Fruit fly (Drosophila melanogaster): ENCODE results near the gene Nnf1b.
A peak's percentile ranks its signal among the peaks of the same experiment; 100 is the strongest.

Gene Nnf1b

dm6 chr2L:810277-810676, at the start of gene Nnf1b:
Gene Nnf1b, plus strand, starts transcription at chr2L:810577.
- TF ChIP-seq CG17801 (GFP tag; optimal IDR thresholded peaks at IDR 0.05; ENCODE audit: partially characterized antibody), result no peak

DNA sequence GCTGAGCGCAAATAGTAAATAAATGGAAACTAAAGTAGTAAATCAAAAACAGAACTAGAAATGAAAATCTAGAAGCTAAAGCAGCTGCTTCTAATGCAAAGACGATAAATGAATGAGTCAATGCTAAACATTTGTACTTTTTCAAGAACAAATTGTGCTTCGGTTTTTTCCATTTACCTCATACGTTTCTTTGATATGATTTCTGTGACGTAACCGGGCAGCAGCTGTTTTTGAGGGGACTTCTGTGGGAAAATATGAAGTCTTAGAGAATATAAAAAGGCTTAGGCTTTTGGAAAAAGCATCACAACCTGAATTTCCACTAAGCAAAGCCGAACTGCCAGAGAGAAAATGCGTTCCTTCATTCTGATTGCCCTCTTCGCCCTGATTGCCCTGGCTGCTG, 37.1 kb upstream of the Nnf1b start, which contains the start of gene CG12506:
TSS of gene CG12506 (plus strand) at position 301 of the 400 bp plus-strand sequence.
- TF ChIP-seq CG17801 (GFP tag; optimal IDR thresholded peaks at IDR 0.05; ENCODE audit: partially characterized antibody), result no peak

DNA sequence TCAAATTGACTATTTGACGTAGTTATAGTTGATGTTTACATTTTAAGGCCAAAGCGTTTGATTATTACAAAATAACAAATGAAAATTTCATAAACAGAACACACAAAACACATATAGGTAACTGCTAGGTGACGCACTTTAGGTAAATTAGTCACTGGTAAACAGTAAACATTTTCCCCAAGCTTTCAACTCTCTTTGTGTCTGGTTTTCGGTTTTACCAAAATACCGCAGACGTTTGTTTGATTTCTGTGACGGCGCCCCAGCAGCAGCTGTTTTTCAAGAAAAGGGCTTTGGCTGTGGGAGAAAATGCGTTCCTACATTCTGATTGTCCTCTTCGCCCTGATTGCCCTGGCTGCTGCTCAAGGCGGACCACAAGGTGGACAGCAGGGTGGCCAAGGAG, 34.1 kb upstream of the Nnf1b start, which contains the start of gene CG13946:
TSS of gene CG13946 (plus strand) at position 301 of the 400 bp plus-strand sequence.
- no peak for TF ChIP-seq CG17801 (GFP tag; optimal IDR thresholded peaks at IDR 0.05; ENCODE audit: partially characterized antibody)

DNA sequence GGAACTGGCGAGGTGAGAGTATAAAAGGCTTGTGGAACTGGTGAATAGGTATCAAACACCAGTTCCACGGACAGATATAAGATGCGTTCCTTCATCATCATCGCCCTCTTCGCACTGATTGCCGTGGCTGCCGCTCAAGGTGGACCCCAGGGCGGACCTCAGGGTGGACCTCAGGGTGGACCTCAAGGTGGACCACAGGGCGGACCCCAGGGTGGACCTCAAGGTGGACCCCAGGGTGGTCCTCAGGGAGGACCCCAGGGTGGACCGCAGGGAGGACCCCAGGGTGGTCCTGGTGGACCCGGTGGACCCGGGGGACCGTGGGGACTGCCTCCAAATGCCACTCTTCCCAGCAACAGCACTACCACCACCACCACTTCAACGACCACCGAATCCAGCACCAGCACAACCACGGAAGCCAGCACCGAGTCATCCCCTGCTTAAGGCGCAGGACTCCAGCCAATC, 31.2 kb upstream of the Nnf1b start, which contains the start of gene CG13947:
TSS of gene CG13947 (plus strand) at position 51 of the 462 bp plus-strand sequence.
- no peak for TF ChIP-seq CG17801 (GFP tag; optimal IDR thresholded peaks at IDR 0.05; ENCODE audit: partially characterized antibody)

DNA sequence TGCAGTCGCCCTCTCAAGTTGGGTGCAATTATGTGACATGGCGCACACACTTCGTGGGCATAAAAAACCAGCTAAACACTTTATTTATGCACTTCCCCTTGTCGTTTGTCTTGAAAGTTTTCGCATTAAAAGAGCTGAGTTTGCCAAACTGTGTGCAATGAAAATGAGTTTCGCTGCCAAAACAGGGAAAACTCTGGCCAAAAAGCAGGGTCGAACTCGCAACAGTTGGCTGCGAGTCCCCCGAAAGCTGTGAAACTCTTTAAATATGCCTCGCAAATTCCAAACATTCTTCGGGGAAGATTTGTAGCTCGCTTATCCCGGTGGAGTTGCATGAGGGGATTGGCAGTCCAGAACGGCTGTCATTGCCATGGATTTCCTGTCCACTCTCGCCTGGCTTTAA, 30.2 kb upstream of the Nnf1b start, which contains the start of gene Gr21a:
TSS of gene Gr21a (plus strand) at position 301 of the 400 bp plus-strand sequence.
- TF ChIP-seq CG17801 (GFP tag; optimal IDR thresholded peaks at IDR 0.05; ENCODE audit: partially characterized antibody), result no peak

dm6 chr2L:780851-781250, 29.5 kb upstream of the Nnf1b start:
- no peak for TF ChIP-seq CG17801 (GFP tag; optimal IDR thresholded peaks at IDR 0.05; ENCODE audit: partially characterized antibody)

DNA sequence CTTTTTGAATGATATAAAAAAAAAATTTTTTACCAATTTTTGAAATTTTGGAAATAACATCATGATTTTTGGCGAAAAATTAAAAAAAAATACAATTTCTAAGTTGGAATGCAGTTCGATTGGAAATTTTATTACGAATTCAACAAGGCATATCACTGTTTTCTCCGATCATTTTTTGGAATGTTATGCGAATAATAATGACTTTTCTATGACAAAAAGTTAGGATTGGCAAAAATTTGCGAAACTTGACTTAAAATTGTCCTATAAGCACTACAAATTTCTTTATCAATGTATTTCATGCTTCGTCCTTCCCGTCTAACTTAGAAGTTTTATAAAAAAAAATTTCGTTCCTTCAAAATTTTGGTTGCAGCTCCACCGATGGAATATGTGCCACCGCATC, 26.3 kb upstream of the Nnf1b start, which contains the start of gene CG3544:
TSS of gene CG3544 (plus strand) at position 301 of the 400 bp plus-strand sequence.
- TF ChIP-seq CG17801 (GFP tag; optimal IDR thresholded peaks at IDR 0.05; ENCODE audit: partially characterized antibody), result no peak

dm6 chr2L:789966-790365, 20.4 kb upstream of the Nnf1b start:
- TF ChIP-seq CG17801 (GFP tag; optimal IDR thresholded peaks at IDR 0.05; ENCODE audit: partially characterized antibody), result no peak

- no peak for TF ChIP-seq CG17801 (GFP tag; optimal IDR thresholded peaks at IDR 0.05; ENCODE audit: partially characterized antibody)
These were observed 19.7 kb upstream of the Nnf1b start, which contains the start of gene Pkg21D for dm6 chr2L:790698-791097. Gene Pkg21D, minus strand, starts transcription at chr2L:790798.

- TF ChIP-seq CG17801 (GFP tag; optimal IDR thresholded peaks at IDR 0.05; ENCODE audit: partially characterized antibody), result no peak
These were observed 1.0 kb downstream of the Nnf1b start, which contains the start of gene Dbp21E2 for dm6 chr2L:811405-811804. Gene Dbp21E2, plus strand, starts transcription at chr2L:811584.

DNA sequence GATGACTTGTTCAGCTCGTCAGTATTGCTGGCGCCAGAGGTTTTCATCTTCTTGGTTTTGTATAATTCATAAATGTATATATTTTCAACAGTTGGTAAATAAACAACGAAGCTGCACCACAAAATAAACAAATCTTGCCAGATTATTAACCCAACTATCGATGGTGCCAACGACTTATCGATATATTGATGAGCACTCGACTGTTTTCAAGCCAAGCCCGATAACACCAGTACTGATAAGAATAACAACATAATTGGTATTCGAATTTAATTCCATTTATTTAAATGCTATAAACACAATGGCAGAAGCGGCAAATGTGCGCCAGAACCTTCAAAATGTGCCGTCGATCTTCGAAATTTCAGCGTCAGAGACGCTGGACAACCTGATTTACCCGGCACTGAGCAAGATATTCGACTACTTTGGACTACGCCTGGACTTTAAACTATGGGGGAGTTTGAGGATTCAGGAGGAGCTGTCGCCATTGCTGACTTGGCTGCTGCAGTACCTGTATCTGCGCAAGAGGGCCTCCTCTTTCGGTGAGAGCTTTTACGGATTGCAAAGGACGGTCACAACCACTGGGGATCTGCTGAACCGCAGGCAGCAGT, 5.5 kb downstream of the Nnf1b start, which contains the start of the genes Saf6 and Pex12:
TSS of gene Saf6 (minus strand) at position 166 of the 605 bp plus-strand sequence.
TSS of gene Pex12 (plus strand) at position 209 of the 605 bp plus-strand sequence.
- no peak for TF ChIP-seq CG17801 (GFP tag; optimal IDR thresholded peaks at IDR 0.05; ENCODE audit: partially characterized antibody)

DNA sequence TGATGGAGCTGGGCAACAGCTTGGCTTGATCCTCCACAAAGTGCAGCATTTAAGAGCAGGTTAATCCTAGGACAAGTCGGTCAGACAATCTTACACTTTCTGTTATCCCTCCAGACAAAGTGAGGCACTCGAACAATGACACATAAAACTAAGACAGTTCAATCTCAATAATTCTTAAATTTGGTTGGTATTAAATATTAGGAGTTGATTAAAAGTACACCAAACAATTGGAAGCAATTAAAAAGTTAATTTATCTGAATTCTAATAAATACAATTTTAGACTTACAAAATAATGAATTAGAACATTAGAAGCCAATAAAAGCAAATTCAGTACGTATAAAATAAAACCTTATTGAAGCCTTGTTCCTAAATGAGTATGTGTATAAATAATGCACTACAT, 7.5 kb downstream of the Nnf1b start, which contains the start of gene CG15880:
TSS of gene CG15880 (minus strand) at position 101 of the 400 bp plus-strand sequence.
- no peak for TF ChIP-seq CG17801 (GFP tag; optimal IDR thresholded peaks at IDR 0.05; ENCODE audit: partially characterized antibody)

- peak; percentile 57 for TF ChIP-seq CG17801 (GFP tag; optimal IDR thresholded peaks at IDR 0.05; ENCODE audit: partially characterized antibody)
These were observed 9.1 kb downstream of the Nnf1b start, which contains the start of the genes PGAP2 and Clp for dm6 chr2L:819315-820032. Gene PGAP2, minus strand, starts transcription at chr2L:819508. Gene Clp, plus strand, starts transcription at chr2L:819964.

DNA sequence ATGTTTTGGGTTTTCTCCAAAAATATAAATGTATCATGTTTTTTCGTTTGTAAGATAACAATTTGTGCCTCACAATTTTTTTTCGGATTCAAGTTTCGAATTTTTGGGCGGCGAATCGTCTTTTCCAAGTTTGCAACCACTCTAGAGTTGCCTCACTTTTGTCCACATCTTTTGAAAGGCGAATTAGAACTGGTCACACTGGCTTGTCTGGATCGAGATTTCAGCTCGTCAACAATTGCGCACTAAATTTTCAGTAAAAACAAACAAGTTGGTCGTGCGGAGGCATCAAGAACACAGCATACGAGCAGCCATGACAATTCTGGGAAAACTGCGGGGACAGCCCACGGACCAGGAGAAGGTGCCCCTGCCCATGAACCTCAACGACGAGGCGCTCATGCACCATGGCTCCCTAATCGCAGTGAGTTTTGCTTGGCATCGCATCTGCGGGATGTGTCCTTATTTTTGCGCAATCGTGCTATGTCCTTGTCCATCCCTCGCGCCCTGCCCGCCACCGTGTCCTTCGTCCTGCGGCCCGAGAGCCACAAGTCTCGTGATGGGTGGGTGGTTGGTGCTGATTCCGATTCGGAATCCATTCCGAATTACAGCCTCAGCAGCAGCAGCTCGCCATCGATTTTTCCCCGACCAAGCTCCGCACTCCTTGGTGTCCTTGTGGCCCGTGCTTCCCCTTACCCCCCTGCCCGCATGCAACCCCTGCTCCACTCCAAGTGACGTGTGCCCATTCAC, 11.0 kb downstream of the Nnf1b start, which contains the start of gene CG3662:
TSS of gene CG3662 (plus strand) at position 48 of the 744 bp plus-strand sequence.
- TF ChIP-seq CG17801 (GFP tag; optimal IDR thresholded peaks at IDR 0.05; ENCODE audit: partially characterized antibody), result peak; percentile 57
